Worm (Caenorhabditis elegans) whole organism, late embryonic: ENCODE data around the gene K09B11.5.
A peak's percentile ranks its signal among the peaks of the same experiment; 100 is the strongest.

Experiments used
- C08G9.2 ChIP-seq: sonication (generic microtip); optimal IDR thresholded peaks from 2 replicates; lab custom pipeline; 2016; ENCODE audit warnings: mild to moderate bottlenecking, missing genetic modification characterization, moderate library complexity, missing compliant biosample characterization
- C38D4.7 ChIP-seq: fragments of 200-800 bp; sonication (Bioruptor generic); optimal IDR thresholded peaks from 2 replicates; lab custom pipeline; 2018; ENCODE audit warnings: mild to moderate bottlenecking, missing genetic modification characterization, moderate library complexity, missing compliant biosample characterization
- F13H6.1 ChIP-seq: sonication (generic microtip); optimal IDR thresholded peaks from 2 replicates; lab custom pipeline; 2016; ENCODE audit warnings: missing genetic modification characterization, missing compliant biosample characterization
- K02D7.2 ChIP-seq: sonication (generic microtip); optimal IDR thresholded peaks from 2 replicates; lab custom pipeline; 2017; ENCODE audit warnings: mild to moderate bottlenecking, missing genetic modification characterization, missing compliant biosample characterization
- T23F11.4 ChIP-seq: fragments of 200-800 bp; sonication (Bioruptor generic); optimal IDR thresholded peaks from 2 replicates; lab custom pipeline; 2018; ENCODE audit warnings: mild to moderate bottlenecking, missing genetic modification characterization, missing compliant biosample characterization
- ama-1 ChIP-seq: fragments of 150-350 bp; optimal IDR thresholded peaks from 2 replicates; lab custom pipeline; 2014
- ceh-14 ChIP-seq: sonication (generic microtip); optimal IDR thresholded peaks from 2 replicates; lab custom pipeline; 2016; ENCODE audit warnings: missing genotype, missing genetic modification characterization, missing compliant biosample characterization
- ceh-18 ChIP-seq: sonication (generic microtip); optimal IDR thresholded peaks from 2 replicates; lab custom pipeline; 2016; ENCODE audit warnings: missing genetic modification characterization, missing compliant biosample characterization
- ceh-19 ChIP-seq: fragments of 200-800 bp; sonication (Bioruptor generic); optimal IDR thresholded peaks from 2 replicates; lab custom pipeline; 2018; ENCODE audit warnings: mild to moderate bottlenecking, missing genetic modification characterization, missing compliant biosample characterization
- ceh-22 ChIP-seq: sonication (generic microtip); optimal IDR thresholded peaks from 2 replicates; lab custom pipeline; 2017; ENCODE audit warnings: missing biosample characterization, missing genetic modification characterization
- ceh-24 ChIP-seq: sonication (generic microtip); optimal IDR thresholded peaks from 2 replicates; lab custom pipeline; 2016; ENCODE audit warnings: mild to moderate bottlenecking, missing genetic modification characterization, missing compliant biosample characterization
- ceh-30 ChIP-seq: fragments of 150-350 bp; optimal IDR thresholded peaks from 2 replicates; lab custom pipeline; 2014; ENCODE audit warnings: missing biosample characterization, missing genetic modification characterization
- ceh-31 ChIP-seq: sonication (generic microtip); optimal IDR thresholded peaks from 2 replicates; lab custom pipeline; 2016; ENCODE audit warnings: missing genetic modification characterization, missing compliant biosample characterization
- ceh-34 ChIP-seq: sonication (generic microtip); optimal IDR thresholded peaks from 2 replicates; lab custom pipeline; 2016; ENCODE audit warnings: mild to moderate bottlenecking, missing genetic modification characterization, missing compliant biosample characterization
- ceh-45 ChIP-seq: fragments of 200-800 bp; sonication (Bioruptor generic); IDR thresholded peaks from 2 replicates; pipeline ENCODE4 v1.3.6; 2022; ENCODE audit warnings: missing genetic modification reagents, missing genetic modification characterization, missing compliant biosample characterization
- ceh-48 ChIP-seq: sonication (generic microtip); optimal IDR thresholded peaks from 2 replicates; lab custom pipeline; 2016; ENCODE audit warnings: missing genetic modification characterization, inconsistent platforms, missing compliant biosample characterization
- ceh-6 ChIP-seq: fragments of 200-800 bp; sonication (Bioruptor generic); optimal IDR thresholded peaks from 2 replicates; lab custom pipeline; 2018; ENCODE audit warnings: mild to moderate bottlenecking, missing genetic modification characterization, missing compliant biosample characterization
- ceh-9 ChIP-seq: sonication (generic microtip); optimal IDR thresholded peaks from 2 replicates; lab custom pipeline; 2016; ENCODE audit warnings: mild to moderate bottlenecking, missing genetic modification characterization, inconsistent platforms, missing compliant biosample characterization
- dve-1 ChIP-seq: sonication (generic microtip); optimal IDR thresholded peaks from 2 replicates; lab custom pipeline; 2017; ENCODE audit warnings: antibody characterized with exemption, mild to moderate bottlenecking, missing genetic modification characterization, missing compliant biosample characterization
- eyg-1 ChIP-seq: sonication (generic microtip); optimal IDR thresholded peaks from 2 replicates; lab custom pipeline; 2016; ENCODE audit warnings: missing genotype, missing genetic modification characterization, missing compliant biosample characterization
- fax-1 ChIP-seq: sonication (generic microtip); optimal IDR thresholded peaks from 2 replicates; lab custom pipeline; 2016; ENCODE audit warnings: missing genotype, missing genetic modification characterization, missing compliant biosample characterization
- fkh-10 ChIP-seq: fragments of 150-350 bp; optimal IDR thresholded peaks from 2 replicates; lab custom pipeline; 2014; ENCODE audit warnings: missing biosample characterization, missing genetic modification reagents, missing genetic modification characterization
- gmeb-2 ChIP-seq: sonication (generic microtip); optimal IDR thresholded peaks from 2 replicates; lab custom pipeline; 2016; ENCODE audit warnings: missing genetic modification characterization, inconsistent platforms, missing compliant biosample characterization
- hlh-13 ChIP-seq: fragments of 200-800 bp; sonication (Bioruptor generic); optimal IDR thresholded peaks from 2 replicates; lab custom pipeline; 2018; ENCODE audit warnings: mild to moderate bottlenecking, missing genetic modification characterization, missing compliant biosample characterization
- hlh-15 ChIP-seq: sonication (generic microtip); optimal IDR thresholded peaks from 2 replicates; lab custom pipeline; 2016; ENCODE audit warnings: missing genetic modification characterization, missing compliant biosample characterization
- hlh-6 ChIP-seq: sonication (generic microtip); optimal IDR thresholded peaks from 2 replicates; lab custom pipeline; 2016; ENCODE audit warnings: missing genotype, missing genetic modification characterization, missing compliant biosample characterization
- hlh-8 ChIP-seq: sonication (generic microtip); optimal IDR thresholded peaks from 2 replicates; lab custom pipeline; 2016; ENCODE audit warnings: missing genotype, missing genetic modification characterization, missing compliant biosample characterization
- madf-2 ChIP-seq: sonication (generic microtip); optimal IDR thresholded peaks from 2 replicates; lab custom pipeline; 2017; ENCODE audit warnings: missing genetic modification characterization, missing compliant biosample characterization
- mec-3 ChIP-seq: sonication (generic microtip); optimal IDR thresholded peaks from 2 replicates; lab custom pipeline; 2016; ENCODE audit warnings: borderline replicate concordance, missing genetic modification characterization, missing compliant biosample characterization
- nhr-11 ChIP-seq: fragments of 150-350 bp; optimal IDR thresholded peaks from 2 replicates; lab custom pipeline; 2014; ENCODE audit warnings: missing biosample characterization, missing genetic modification characterization
- npax-4 ChIP-seq: sonication (generic microtip); optimal IDR thresholded peaks from 2 replicates; lab custom pipeline; 2016; ENCODE audit warnings: missing genetic modification characterization, missing compliant biosample characterization
- pag-3 ChIP-seq: sonication (generic microtip); optimal IDR thresholded peaks from 2 replicates; lab custom pipeline; 2016; ENCODE audit warnings: missing compliant biosample characterization, missing genetic modification characterization, borderline replicate concordance
- pha-2 ChIP-seq: sonication (generic microtip); optimal IDR thresholded peaks from 2 replicates; lab custom pipeline; 2017; ENCODE audit warnings: mild to moderate bottlenecking, missing genetic modification characterization, missing compliant biosample characterization
- ref-2 ChIP-seq: sonication (generic microtip); optimal IDR thresholded peaks from 2 replicates; lab custom pipeline; 2016; ENCODE audit warnings: missing genetic modification characterization, missing compliant biosample characterization
- sox-2 ChIP-seq: fragments of 200-800 bp; sonication (Bioruptor generic); IDR thresholded peaks from 2 replicates; pipeline ENCODE4 v1.3.6; 2022; ENCODE audit warnings: missing genetic modification reagents, missing genetic modification characterization, missing compliant biosample characterization
- sox-4 ChIP-seq: sonication (generic microtip); optimal IDR thresholded peaks from 2 replicates; lab custom pipeline; 2017; ENCODE audit warnings: mild to moderate bottlenecking, missing genetic modification characterization, inconsistent platforms, missing compliant biosample characterization
- syd-9 ChIP-seq: sonication (generic microtip); optimal IDR thresholded peaks from 2 replicates; lab custom pipeline; 2016; ENCODE audit warnings: mild to moderate bottlenecking, missing genetic modification characterization, moderate library complexity, missing compliant biosample characterization
- tbx-2 ChIP-seq: sonication (generic microtip); optimal IDR thresholded peaks from 2 replicates; lab custom pipeline; 2016; ENCODE audit warnings: missing genetic modification characterization, missing compliant biosample characterization
- tbx-7 ChIP-seq: sonication (generic microtip); optimal IDR thresholded peaks from 2 replicates; lab custom pipeline; 2016; ENCODE audit warnings: missing genotype, missing genetic modification characterization, missing compliant biosample characterization
- ttx-3 ChIP-seq: sonication (generic microtip); optimal IDR thresholded peaks from 2 replicates; lab custom pipeline; 2016; ENCODE audit warnings: missing genetic modification reagents, missing genetic modification characterization, missing compliant biosample characterization
- unc-3 ChIP-seq, 2 experiments: fragments of 200-800 bp in 1 of 2; sonication (Bioruptor generic) in 1 of 2; sonication (generic microtip) in 1 of 2; conservative IDR thresholded peaks in 1 of 2; optimal IDR thresholded peaks in 1 of 2; 2 replicates each; pipeline versions ENCODE4 v1.3.6 to Lab custom; 2016 to 2022; ENCODE audit warnings: missing compliant biosample characterization in 2 of 2, missing genetic modification characterization in 2 of 2, missing genetic modification reagents in 1 of 2
- unc-42 ChIP-seq: sonication (generic microtip); optimal IDR thresholded peaks from 2 replicates; lab custom pipeline; 2016; ENCODE audit warnings: missing genotype, missing genetic modification characterization, missing compliant biosample characterization
- unc-86 ChIP-seq: sonication (generic microtip); optimal IDR thresholded peaks from 2 replicates; lab custom pipeline; 2016; ENCODE audit warnings: missing genetic modification characterization, missing compliant biosample characterization
- zip-5 ChIP-seq: sonication (generic microtip); optimal IDR thresholded peaks from 2 replicates; lab custom pipeline; 2016; ENCODE audit warnings: missing genetic modification characterization, missing compliant biosample characterization
- ztf-16 ChIP-seq: sonication (generic microtip); optimal IDR thresholded peaks from 2 replicates; lab custom pipeline; 2017; ENCODE audit warnings: missing genetic modification characterization, missing compliant biosample characterization

Gene K09B11.5

ce11 chrIV:13386043-13386442 lies 47.8 kb downstream of the K09B11.5 start, which contains the start of the genes Y62E10A.20, Y62E10A.23 and mdt-9 (continued):
- TF ChIP-seq ceh-24 (tag; lab: Kevin White, UChicago) (peak; percentile 14), ceh-30 (tag; lab: Kevin White, UChicago) (no peak), unc-3 (GFP tag; conservative IDR thresholded peaks at IDR 0.05; lab: Robert Waterston, UW) (peak; percentile 70; the same call in 1 of the 2 replicates), unc-3 (tag; optimal IDR thresholded peaks at IDR 0.05; lab: Kevin White, UChicago) (peak; percentile 68), tbx-7 (tag; lab: Kevin White, UChicago) (peak; percentile 10), dve-1 (tag; lab: Kevin White, UChicago) (peak; percentile 64), ceh-18 (tag; lab: Kevin White, UChicago) (peak; percentile 46), npax-4 (tag; lab: Kevin White, UChicago) (peak; percentile 35), unc-86 (peak; percentile 55), fkh-10 (no peak), hlh-13 (no peak), sox-2 (GFP tag; lab: Robert Waterston, UW) (peak; percentile 15; the same call in 1 of the 2 replicates), ttx-3 (peak; percentile 63), hlh-8 (peak; percentile 60), unc-42 (peak; percentile 89), ceh-19 (peak; percentile 70), pha-2 (tag; lab: Kevin White, UChicago) (peak; percentile 54), ztf-16 (tag; lab: Kevin White, UChicago) (peak; percentile 61), sox-4 (tag; lab: Kevin White, UChicago) (peak; percentile 59), nhr-11 (no peak), ref-2 (tag; lab: Kevin White, UChicago) (peak; percentile 77), ceh-9 (tag; lab: Kevin White, UChicago) (no peak), ceh-45 (GFP tag; lab: Robert Waterston, UW) (0 out of 2 replicates have a peak, but pooled peaks have one; percentile 52), hlh-15 (peak; percentile 49), ceh-34 (tag; lab: Kevin White, UChicago) (peak; percentile 67), K02D7.2 (tag; lab: Kevin White, UChicago) (peak; percentile 52), fax-1 (peak; percentile 91), C08G9.2 (tag; lab: Kevin White, UChicago) (peak; percentile 55), madf-2 (tag; lab: Kevin White, UChicago) (peak; percentile 40), pag-3 (tag; lab: Kevin White, UChicago) (no peak), eyg-1 (tag; lab: Kevin White, UChicago) (peak; percentile 27)

- TF ChIP-seq F13H6.1 (tag; lab: Kevin White, UChicago) (no peak), nhr-11 (no peak), ceh-31 (tag; lab: Kevin White, UChicago) (peak; percentile 28), syd-9 (tag; lab: Kevin White, UChicago) (no peak), hlh-15 (no peak), tbx-2 (tag; lab: Kevin White, UChicago) (no peak), ceh-48 (tag; lab: Kevin White, UChicago) (peak; percentile 72), unc-42 (peak; percentile 71)
- TF ChIP-seq, all 69 proteins: peak for 3
Observed at ce11 chrIV:13383763-13384436, 49.9 kb downstream of the K09B11.5 start, which contains the start of gene rab-19. Gene rab-19 (minus strand): TSS chrIV:13384386.

ce11 chrIV:13381823-13382222 lies 52.0 kb downstream of the K09B11.5 start, which contains the start of gene emc-3:
Gene emc-3 (minus strand): TSS chrIV:13381923.
- TF ChIP-seq ceh-22 (tag; lab: Kevin White, UChicago): no peak
- no peak for TF ChIP-seq zip-5 (tag; lab: Kevin White, UChicago)
- no peak for TF ChIP-seq madf-2 (tag; lab: Kevin White, UChicago)
- no peak for TF ChIP-seq eyg-1 (tag; lab: Kevin White, UChicago)
- no peak for TF ChIP-seq ceh-6
- TF ChIP-seq ceh-30 (tag; lab: Kevin White, UChicago): no peak
- no peak for TF ChIP-seq ama-1 (lab: Kevin White, UChicago)
- no peak for TF ChIP-seq ref-2 (tag; lab: Kevin White, UChicago)
- no peak for TF ChIP-seq hlh-6 (tag; lab: Kevin White, UChicago)
- no peak for TF ChIP-seq C38D4.7 (GFP tag; lab: Kevin White, UChicago)
- no peak for TF ChIP-seq ceh-14 (tag; lab: Kevin White, UChicago)
- no peak for TF ChIP-seq gmeb-2 (tag; lab: Kevin White, UChicago)
- TF ChIP-seq mec-3 (tag; lab: Kevin White, UChicago): no peak
- no peak for TF ChIP-seq fkh-10
- TF ChIP-seq unc-3 (GFP tag; conservative IDR thresholded peaks at IDR 0.05; lab: Robert Waterston, UW): no peak
- TF ChIP-seq unc-3 (tag; optimal IDR thresholded peaks at IDR 0.05; lab: Kevin White, UChicago): no peak
- no peak for TF ChIP-seq T23F11.4 (GFP tag; lab: Kevin White, UChicago)
- TF ChIP-seq unc-42: no peak
- no peak for TF ChIP-seq F13H6.1 (tag; lab: Kevin White, UChicago)
- TF ChIP-seq, all 69 proteins: peak for 0
